Fruit fly (Drosophila melanogaster) Kc167 (cell line): ENCODE measurements around the gene Obp22a.

Experiments used
- Myc ChIP-seq: fragments of >200 bp; optimal IDR thresholded peaks from 2 replicates; lab custom pipeline; 2017; ENCODE audit warnings: missing external identifiers
- Sin3A ChIP-seq: fragments of >200 bp; optimal IDR thresholded peaks from 2 replicates; lab custom pipeline; 2018; ENCODE audit warnings: missing external identifiers
- h ChIP-seq: fragments of >200 bp; optimal IDR thresholded peaks from 3 replicates; lab custom pipeline; 2018; ENCODE audit warnings: missing external identifiers
- insv ChIP-seq: fragments of >200 bp; optimal IDR thresholded peaks from 3 replicates; lab custom pipeline; 2018; ENCODE audit warnings: missing external identifiers
- psq ChIP-seq: fragments of >200 bp; optimal IDR thresholded peaks from 2 replicates; lab custom pipeline; 2017; ENCODE audit warnings: missing external identifiers
- ttk ChIP-seq: sonication (Bioruptor generic); optimal IDR thresholded peaks from 2 replicates; lab custom pipeline; 2017; ENCODE audit warnings: missing external identifiers

DNA sequence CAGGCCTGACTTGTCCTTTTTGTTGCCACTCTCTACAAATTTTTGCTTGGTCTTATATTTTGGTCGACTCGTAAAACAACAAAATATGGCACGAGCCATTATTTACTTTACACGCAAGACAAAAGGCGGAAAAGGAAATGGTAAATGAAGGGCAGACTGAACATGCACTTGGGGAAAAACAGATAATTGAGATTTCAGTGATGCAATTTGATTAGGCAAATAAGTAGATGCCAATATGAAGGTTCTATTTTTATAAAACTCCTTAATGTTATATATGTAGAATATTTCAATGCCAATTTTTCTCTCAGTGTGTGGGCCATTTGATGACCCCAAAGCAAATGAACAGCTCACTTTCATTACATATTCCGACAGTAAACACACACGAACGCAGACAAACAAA lies 23.2 kb upstream of the Obp22a start:
- TF ChIP-seq psq (lab: Kevin White, UChicago) (no peak), Myc (lab: Kevin White, UChicago) (no peak), ttk (lab: Kevin White, UChicago) (no peak), h (lab: Kevin White, UChicago) (no peak), Sin3A (no peak), insv (lab: Kevin White, UChicago) (no peak)
